Worm (Caenorhabditis elegans): Measurements from ENCODE around the gene srt-40.

DNA sequence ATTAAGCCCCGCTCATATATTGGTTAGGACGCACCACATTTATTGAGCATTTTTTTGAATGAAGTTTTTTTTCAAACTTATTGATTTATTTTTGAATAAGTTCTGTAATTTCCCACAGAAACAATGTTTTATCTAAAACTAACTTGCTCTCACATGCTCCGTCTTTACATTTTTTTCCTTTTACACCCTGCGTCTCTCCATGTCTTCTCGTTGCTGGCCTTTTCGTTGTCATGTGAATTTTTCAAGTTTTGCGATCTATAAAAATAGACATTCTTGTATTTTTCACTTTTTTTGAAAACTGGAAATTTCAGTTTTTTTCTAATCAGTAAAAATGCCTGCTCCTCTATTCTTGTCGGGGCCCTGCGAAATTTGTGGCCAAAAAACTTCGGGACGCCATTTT, 24.8 kb upstream of the srt-40 start, which contains the start of gene nhr-134:
- TF ChIP-seq mel-28 (tag; optimal IDR thresholded peaks at IDR 0.05; ENCODE audit: borderline replicate concordance): no peak
- no peak for TF ChIP-seq unc-62 (GFP tag; optimal IDR thresholded peaks at IDR 0.05)
- no peak for TF ChIP-seq lin-26 (GFP tag; IDR thresholded peaks at IDR 0.05)
- TF ChIP-seq ztf-28 (GFP tag; IDR thresholded peaks at IDR 0.05): no peak
- no peak for TF ChIP-seq ceh-27 (GFP tag; optimal IDR thresholded peaks at IDR 0.05)
- TF ChIP-seq ztf-3 (GFP tag; optimal IDR thresholded peaks at IDR 0.05): no peak
- no peak for TF ChIP-seq snpc-3.4 (tag; optimal IDR thresholded peaks at IDR 0.05)
- no peak for TF ChIP-seq efl-1 (GFP tag; optimal IDR thresholded peaks at IDR 0.05)
- TF ChIP-seq hrde-1 (tag; optimal IDR thresholded peaks at IDR 0.05; ENCODE audit: borderline replicate concordance): no peak
- TF ChIP-seq let-607 (tag; optimal IDR thresholded peaks at IDR 0.05): no peak

All from whole organism, young adult.